Worm (Caenorhabditis elegans) whole organism, early embryonic: ENCODE results near the gene bath-31.

ENCODE experiments used
- ama-1 ChIP-seq: fragments of 150-350 bp; optimal IDR thresholded peaks from 2 replicates; lab custom pipeline; 2014
- hmbx-1 ChIP-seq: sonication (generic microtip); optimal IDR thresholded peaks from 2 replicates; lab custom pipeline; 2016; ENCODE audit warnings: mild to moderate bottlenecking, missing genetic modification characterization, missing compliant biosample characterization
- scrt-1 ChIP-seq: fragments of 200-800 bp; sonication (Bioruptor generic); IDR thresholded peaks from 2 replicates; pipeline ENCODE4 v1.3.6; 2022; ENCODE audit warnings: missing genetic modification characterization, missing compliant biosample characterization

ce11 chrII:3739647-3740046 is 7.9 kb downstream of the bath-31 start, which contains the start of gene F12E12.2:
- TF ChIP-seq scrt-1 (GFP tag; lab: Robert Waterston, UW) (no peak), ama-1 (lab: Kevin White, UChicago) (no peak), hmbx-1 (tag; lab: Kevin White, UChicago) (no peak)
